Worm (Caenorhabditis elegans) whole organism, L1 larva: ENCODE data around the gene M163.10.

Source experiments
- aha-1 ChIP-seq: fragments of 150-350 bp; optimal IDR thresholded peaks from 2 replicates; lab custom pipeline; 2014; ENCODE audit warnings: missing biosample characterization, missing genetic modification characterization
- ceh-88 ChIP-seq: fragments of 200-800 bp; sonication (Bioruptor generic); IDR thresholded peaks from 2 replicates; pipeline ENCODE4 v1.3.6; 2022; ENCODE audit warnings: missing genetic modification characterization, missing compliant biosample characterization
- ceh-90 ChIP-seq: sonication (generic microtip); optimal IDR thresholded peaks from 2 replicates; lab custom pipeline; 2016; ENCODE audit warnings: missing genetic modification characterization, missing compliant biosample characterization
- dpl-1 ChIP-seq, 3 experiments: fragments of 150-350 bp in 2 of 3; sonication (generic microtip) in 1 of 3; optimal IDR thresholded peaks; 2 replicates each; lab custom pipeline; 2014 to 2017; ENCODE audit warnings: missing biosample characterization in 3 of 3, missing genetic modification characterization in 3 of 3, missing genetic modification reagents in 3 of 3
- efl-1 ChIP-seq, 4 experiments: fragments of 150-350 bp; optimal IDR thresholded peaks in 3 of 4; peaks in 1 of 4; 1 replicate in 1 of 4; 2 replicates in 3 of 4; lab custom pipeline; 2014; ENCODE audit warnings: missing biosample characterization in 2 of 4, missing genetic modification characterization in 2 of 4, missing genetic modification reagents in 2 of 4
- elt-3 ChIP-seq, 6 experiments: fragments of 150-350 bp in 1 of 6; sonication (generic microtip); optimal IDR thresholded peaks; 2 replicates each; lab custom pipeline; 2017 to 2018; ENCODE audit warnings: missing biosample characterization in 6 of 6, missing genetic modification characterization in 6 of 6, inconsistent platforms in 1 of 6
- lin-14 ChIP-seq: fragments of 200-800 bp; sonication (Bioruptor generic); optimal IDR thresholded peaks from 2 replicates; lab custom pipeline; 2018; ENCODE audit warnings: mild to moderate bottlenecking, missing genetic modification characterization, moderate library complexity, missing compliant biosample characterization
- lsy-2 ChIP-seq, 2 experiments: fragments of 150-350 bp; optimal IDR thresholded peaks; 2 replicates each; lab custom pipeline; 2014; ENCODE audit warnings: missing biosample characterization in 2 of 2, missing genetic modification characterization in 2 of 2
- mdl-1 ChIP-seq, 2 experiments: fragments of 150-350 bp; optimal IDR thresholded peaks; 2 replicates each; lab custom pipeline; 2014 to 2017; ENCODE audit warnings: missing biosample characterization in 2 of 2, missing genetic modification characterization in 2 of 2, inconsistent platforms in 1 of 2
- nhr-237 ChIP-seq: fragments of 150-350 bp; optimal IDR thresholded peaks from 2 replicates; lab custom pipeline; 2014; ENCODE audit warnings: missing biosample characterization, missing genetic modification characterization
- skn-1 ChIP-seq: fragments of 150-350 bp; optimal IDR thresholded peaks from 2 replicates; lab custom pipeline; 2014; ENCODE audit warnings: missing biosample characterization, missing genetic modification characterization
- snu-23 ChIP-seq: sonication (generic microtip); optimal IDR thresholded peaks from 2 replicates; lab custom pipeline; 2016; ENCODE audit warnings: missing genetic modification characterization, missing compliant biosample characterization
- unc-62 ChIP-seq: fragments of 150-350 bp; optimal IDR thresholded peaks from 2 replicates; lab custom pipeline; 2014; ENCODE audit warnings: missing biosample characterization, missing genetic modification reagents, missing genetic modification characterization
- zag-1 ChIP-seq: fragments of 150-350 bp; optimal IDR thresholded peaks from 2 replicates; lab custom pipeline; 2014; ENCODE audit warnings: missing biosample characterization, missing genetic modification characterization

ce11 chrX:14503800-14504550 is 33.2 kb downstream of the M163.10 start, which contains the start of gene M163.1:
- no peak for TF ChIP-seq elt-3 (tag; optimal IDR thresholded peaks at IDR 0.05; lab: Kevin White, UChicago)
- TF ChIP-seq zag-1 (tag; lab: Kevin White, UChicago), result no peak
- TF ChIP-seq lin-14 (GFP tag; lab: Kevin White, UChicago), result peak; percentile 53
- no peak for TF ChIP-seq mdl-1 (tag; optimal IDR thresholded peaks at IDR 0.05; lab: Kevin White, UChicago)
- TF ChIP-seq lsy-2 (tag; optimal IDR thresholded peaks at IDR 0.05; lab: Kevin White, UChicago), result no peak
- TF ChIP-seq snu-23 (GFP tag; lab: Kevin White, UChicago), result no peak
- no peak for TF ChIP-seq ceh-88 (GFP tag; lab: Robert Waterston, UW)
- TF ChIP-seq nhr-237, result no peak
- no peak for TF ChIP-seq dpl-1 (GFP tag; optimal IDR thresholded peaks at IDR 0.05; lab: Kevin White, UChicago)
- TF ChIP-seq efl-1 (optimal IDR thresholded peaks at IDR 0.05; lab: Kevin White, UChicago), result no peak
- TF ChIP-seq efl-1 (GFP tag; optimal IDR thresholded peaks at IDR 0.05 in 1 of 2; lab: Kevin White, UChicago), result no peak
- no peak for TF ChIP-seq skn-1 (tag; lab: Kevin White, UChicago)
- TF ChIP-seq ceh-90 (tag; lab: Kevin White, UChicago), result no peak
- TF ChIP-seq unc-62 (GFP tag; lab: Kevin White, UChicago), result no peak
- TF ChIP-seq aha-1 (tag; lab: Kevin White, UChicago), result no peak
